Fruit fly (Drosophila melanogaster): ENCODE data around the gene APC7.

The APC7 gene

dm6 chrX:6614266-6614665 lies 17.4 kb downstream of the APC7 start (continued):
- TF ChIP-seq Trl (optimal IDR thresholded peaks at IDR 0.05) (no peak), Trl (GFP tag; optimal IDR thresholded peaks at IDR 0.05) (peak; percentile 14), CG13624 (GFP tag; optimal IDR thresholded peaks at IDR 0.05) (no peak), ara (GFP tag; IDR thresholded peaks at IDR 0.05) (peak; percentile 37; the same call in 1 of the 2 replicates), CG9797 (GFP tag; optimal IDR thresholded peaks at IDR 0.05) (no peak), Mad (GFP tag; optimal IDR thresholded peaks at IDR 0.05) (no peak), br (optimal IDR thresholded peaks at IDR 0.05) (no peak), CG42726 (GFP tag; IDR thresholded peaks at IDR 0.05; ENCODE audit: partially characterized antibody) (no peak), CG32772 (GFP tag; IDR thresholded peaks at IDR 0.05) (no peak), Hmr (GFP tag; optimal IDR thresholded peaks at IDR 0.05) (peak; percentile 55), ATbp (GFP tag; optimal IDR thresholded peaks at IDR 0.05) (peak; percentile 73), h (optimal IDR thresholded peaks at IDR 0.05) (no peak), CG8089 (GFP tag; optimal IDR thresholded peaks at IDR 0.05) (peak; percentile 36), HLHmδ (GFP tag; optimal IDR thresholded peaks at IDR 0.05) (no peak), run (tag; optimal IDR thresholded peaks at IDR 0.05) (peak; percentile 20), zen2 (GFP tag; IDR thresholded peaks at IDR 0.05; ENCODE audit: partially characterized antibody) (no peak), CG18619 (GFP tag; optimal IDR thresholded peaks at IDR 0.05) (peak; percentile 49), so (GFP tag; IDR thresholded peaks at IDR 0.05) (peak; percentile 38; the same call in 1 of the 3 replicates), CG7987 (GFP tag; optimal IDR thresholded peaks at IDR 0.05) (peak; percentile 38), Dad (GFP tag; optimal IDR thresholded peaks at IDR 0.05) (no peak), CG1024 (GFP tag; IDR thresholded peaks at IDR 0.05) (no peak), CG15696 (tag; optimal IDR thresholded peaks at IDR 0.05) (peak; percentile 71), Poxn (GFP tag; IDR thresholded peaks at IDR 0.05) (no peak), disco-r (GFP tag; optimal IDR thresholded peaks at IDR 0.05) (peak; percentile 6), ssp (GFP tag; IDR thresholded peaks at IDR 0.05) (no peak), Ssrp (tag; optimal IDR thresholded peaks at IDR 0.05) (no peak), CG13894 (tag; optimal IDR thresholded peaks at IDR 0.05) (no peak), nom (GFP tag; optimal IDR thresholded peaks at IDR 0.05) (no peak), Hmx (GFP tag; optimal IDR thresholded peaks at IDR 0.05) (no peak), unc-4 (GFP tag; IDR thresholded peaks at IDR 0.05; ENCODE audit: partially characterized antibody) (no peak), hb (GFP tag; IDR thresholded peaks at IDR 0.05; ENCODE audit: partially characterized antibody) (no peak), gfzf (GFP tag; optimal IDR thresholded peaks at IDR 0.05) (no peak), otp (GFP tag; IDR thresholded peaks at IDR 0.05) (no peak), CG7271 (tag; optimal IDR thresholded peaks at IDR 0.05) (no peak), Bteb2 (GFP tag; optimal IDR thresholded peaks at IDR 0.05) (no peak), cad (GFP tag; optimal IDR thresholded peaks at IDR 0.05) (no peak), wdn (GFP tag; IDR thresholded peaks at IDR 0.05) (no peak), CG9215 (GFP tag; IDR thresholded peaks at IDR 0.05) (no peak), z (GFP tag; IDR thresholded peaks at IDR 0.05) (peak; percentile 65; the same call in 2 of the 3 replicates), Jarid2 (GFP tag; optimal IDR thresholded peaks at IDR 0.05) (peak; percentile 34), CG10462 (GFP tag; optimal IDR thresholded peaks at IDR 0.05) (no peak), CG10979 (tag; optimal IDR thresholded peaks at IDR 0.05) (peak; percentile 7), Nf-YB (GFP tag; optimal IDR thresholded peaks at IDR 0.05) (peak; percentile 39), CG6654 (GFP tag; optimal IDR thresholded peaks at IDR 0.05) (no peak), sob (GFP tag; IDR thresholded peaks at IDR 0.05) (peak; percentile 42; the same call in 1 of the 2 replicates), CG8388 (GFP tag; optimal IDR thresholded peaks at IDR 0.05) (no peak), dm (GFP tag; optimal IDR thresholded peaks at IDR 0.05) (no peak), CG18599 (GFP tag; optimal IDR thresholded peaks at IDR 0.05) (peak; percentile 59), caup (GFP tag; optimal IDR thresholded peaks at IDR 0.05; ENCODE audit: severe bottlenecking) (peak; percentile 43), CG12219 (GFP tag; optimal IDR thresholded peaks at IDR 0.05) (peak; percentile 21), dimm (GFP tag; IDR thresholded peaks at IDR 0.05) (no peak), amos (GFP tag; IDR thresholded peaks at IDR 0.05; ENCODE audit: partially characterized antibody) (no peak)

Data from whole organism, embryonic.